Fruit fly (Drosophila melanogaster) whole organism, embryonic: ENCODE data around the gene CG11970.

ENCODE experiments used
- BtbVII ChIP-seq: fragments of 200-800 bp; sonication (Bioruptor generic); optimal IDR thresholded peaks from 3 replicates; lab custom pipeline; 2017; ENCODE audit warnings: missing biosample characterization, mild to moderate bottlenecking, missing genetic modification characterization
- CG10565 ChIP-seq: fragments of 200-800 bp; sonication (Bioruptor generic); optimal IDR thresholded peaks from 3 replicates; lab custom pipeline; 2016; ENCODE audit warnings: missing biosample characterization, mild to moderate bottlenecking, missing genetic modification characterization
- CG11247 ChIP-seq: fragments of 200-800 bp; sonication (Bioruptor generic); IDR thresholded peaks from 2 replicates; pipeline ENCODE4 v1.3.6; 2022; ENCODE audit warnings: missing biosample characterization, missing genetic modification characterization
- CG11398 ChIP-seq: fragments of 200-800 bp; sonication (Bioruptor generic); optimal IDR thresholded peaks from 2 replicates; lab custom pipeline; 2016; ENCODE audit warnings: missing biosample characterization, missing genetic modification characterization
- CG11723 ChIP-seq: fragments of 200-800 bp; sonication (Bioruptor generic); optimal IDR thresholded peaks from 2 replicates; lab custom pipeline; 2017; ENCODE audit warnings: missing biosample characterization, mild to moderate bottlenecking, missing genetic modification characterization
- CG12071 ChIP-seq: fragments of 200-800 bp; sonication (Bioruptor generic); optimal IDR thresholded peaks from 3 replicates; lab custom pipeline; 2018; ENCODE audit warnings: missing biosample characterization, mild to moderate bottlenecking, missing genetic modification characterization
- CG14667 ChIP-seq: fragments of 200-800 bp; sonication (Bioruptor generic); IDR thresholded peaks from 2 replicates; pipeline ENCODE4 v1.3.6; 2022; ENCODE audit warnings: missing biosample characterization, missing genetic modification characterization
- CG1602 ChIP-seq: fragments of 200-800 bp; sonication (Bioruptor generic); optimal IDR thresholded peaks from 3 replicates; lab custom pipeline; 2016; ENCODE audit warnings: missing biosample characterization, missing genetic modification characterization
- CG16779 ChIP-seq: fragments of 200-800 bp; sonication (Bioruptor generic); IDR thresholded peaks from 2 replicates; pipeline ENCODE4 v1.3.6; 2022; ENCODE audit warnings: missing biosample characterization, missing genetic modification characterization
- CG1832 ChIP-seq: fragments of 200-800 bp; sonication (Bioruptor generic); optimal IDR thresholded peaks from 2 replicates; lab custom pipeline; 2017; ENCODE audit warnings: missing biosample characterization, mild to moderate bottlenecking, missing genetic modification characterization, inconsistent platforms
- CG18599 ChIP-seq: fragments of 200-800 bp; sonication (Bioruptor generic); optimal IDR thresholded peaks from 3 replicates; lab custom pipeline; 2017; ENCODE audit warnings: missing biosample characterization, missing genetic modification characterization, mild to moderate bottlenecking, moderate library complexity, missing genetic modification reagents
- CG2129 ChIP-seq: fragments of 200-800 bp; sonication (Bioruptor generic); IDR thresholded peaks from 2 replicates; pipeline ENCODE4 v1.3.6; 2022; ENCODE audit warnings: missing biosample characterization, missing genetic modification characterization; ENCODE audit not compliant: partially characterized antibody
- CG30020 ChIP-seq: fragments of 200-800 bp; optimal IDR thresholded peaks from 2 replicates; lab custom pipeline; 2019; ENCODE audit warnings: missing biosample characterization, mild to moderate bottlenecking, missing genetic modification characterization, moderate library complexity
- CG3065 ChIP-seq: fragments of 200-800 bp; sonication (Bioruptor generic); optimal IDR thresholded peaks from 2 replicates; lab custom pipeline; 2016; ENCODE audit warnings: missing biosample characterization, missing genetic modification characterization
- CG3163 ChIP-seq: fragments of 200-800 bp; sonication (Bioruptor generic); optimal IDR thresholded peaks from 3 replicates; lab custom pipeline; 2016; ENCODE audit warnings: missing biosample characterization, missing genetic modification characterization
- CG32532 ChIP-seq: fragments of 200-800 bp; sonication (Bioruptor generic); IDR thresholded peaks from 2 replicates; pipeline ENCODE4 v1.3.6; 2022; ENCODE audit warnings: missing biosample characterization, missing genetic modification characterization
- CG33557 ChIP-seq: fragments of 200-800 bp; sonication (Bioruptor generic); optimal IDR thresholded peaks from 2 replicates; lab custom pipeline; 2019; ENCODE audit warnings: missing biosample characterization, mild to moderate bottlenecking, missing genetic modification characterization, moderate library complexity
- CG4282 ChIP-seq: fragments of 200-800 bp; sonication (Bioruptor generic); optimal IDR thresholded peaks from 2 replicates; lab custom pipeline; 2016; ENCODE audit warnings: missing biosample characterization, missing genetic modification characterization
- CG5180 ChIP-seq: fragments of 200-800 bp; sonication (Bioruptor generic); optimal IDR thresholded peaks from 3 replicates; lab custom pipeline; 2017; ENCODE audit warnings: missing biosample characterization, missing genetic modification characterization, mild to moderate bottlenecking, moderate library complexity, missing genetic modification reagents
- CG7839 ChIP-seq: fragments of 200-800 bp; sonication (Bioruptor generic); optimal IDR thresholded peaks from 3 replicates; lab custom pipeline; 2018; ENCODE audit warnings: missing biosample characterization, mild to moderate bottlenecking, missing genetic modification characterization, moderate library complexity
- CG8089 ChIP-seq: fragments of 200-800 bp; sonication (Bioruptor generic); optimal IDR thresholded peaks from 3 replicates; lab custom pipeline; 2016; ENCODE audit warnings: missing biosample characterization, missing genetic modification characterization
- CG9609 ChIP-seq: fragments of 200-800 bp; sonication (Bioruptor generic); optimal IDR thresholded peaks from 3 replicates; lab custom pipeline; 2016; ENCODE audit warnings: missing biosample characterization, missing genetic modification characterization
- CG9797 ChIP-seq: fragments of 200-800 bp; sonication (Bioruptor generic); optimal IDR thresholded peaks from 3 replicates; lab custom pipeline; 2018; ENCODE audit warnings: missing biosample characterization, mild to moderate bottlenecking, missing genetic modification characterization
- D19B ChIP-seq: fragments of 200-800 bp; sonication (Bioruptor generic); optimal IDR thresholded peaks from 2 replicates; lab custom pipeline; 2017; ENCODE audit warnings: missing biosample characterization, mild to moderate bottlenecking, missing genetic modification characterization
- E2f2 ChIP-seq: fragments of 200-800 bp; sonication (Bioruptor generic); IDR thresholded peaks from 2 replicates; pipeline ENCODE4 v1.3.6; 2022; ENCODE audit warnings: missing biosample characterization, missing genetic modification characterization
- Kr ChIP-seq: fragments of 200-800 bp; sonication (Bioruptor generic); optimal IDR thresholded peaks from 2 replicates; lab custom pipeline; 2017; ENCODE audit warnings: missing biosample characterization, mild to moderate bottlenecking, missing genetic modification characterization
- Lim3 ChIP-seq: fragments of 200-800 bp; sonication (Bioruptor generic); IDR thresholded peaks from 2 replicates; pipeline ENCODE4 v1.3.6; 2022; ENCODE audit warnings: missing biosample characterization, missing genetic modification characterization
- MBD-R2 ChIP-seq: fragments of 200-800 bp; sonication (Bioruptor generic); IDR thresholded peaks from 2 replicates; pipeline ENCODE4 v1.3.6; 2022; ENCODE audit warnings: missing biosample characterization, missing genetic modification characterization
- MTF-1 ChIP-seq: fragments of 200-800 bp; sonication (Bioruptor generic); optimal IDR thresholded peaks from 2 replicates; lab custom pipeline; 2018; ENCODE audit warnings: missing biosample characterization, mild to moderate bottlenecking, missing genetic modification characterization, borderline replicate concordance
- Max ChIP-seq: fragments of 200-800 bp; sonication (Bioruptor generic); optimal IDR thresholded peaks from 2 replicates; lab custom pipeline; 2016; ENCODE audit warnings: missing biosample characterization, mild to moderate bottlenecking, missing genetic modification characterization
- NC2β ChIP-seq: fragments of 200-800 bp; sonication (Bioruptor generic); optimal IDR thresholded peaks from 2 replicates; lab custom pipeline; 2016; ENCODE audit warnings: missing biosample characterization, missing genetic modification characterization
- Oaz ChIP-seq: fragments of 200-800 bp; sonication (Bioruptor generic); IDR thresholded peaks from 2 replicates; pipeline ENCODE4 v1.3.6; 2022; ENCODE audit warnings: missing biosample characterization, missing genetic modification characterization
- Sin3A ChIP-seq: fragments of >200 bp; optimal IDR thresholded peaks from 2 replicates; lab custom pipeline; 2018
- Six4 ChIP-seq: fragments of 200-800 bp; sonication (Bioruptor generic); optimal IDR thresholded peaks from 2 replicates; lab custom pipeline; 2016; ENCODE audit warnings: missing biosample characterization, missing genetic modification characterization
- ase ChIP-seq: fragments of 200-800 bp; sonication (Bioruptor generic); IDR thresholded peaks from 3 replicates; pipeline ENCODE4 v1.3.6; 2022; ENCODE audit warnings: missing biosample characterization, missing genetic modification characterization
- az2 ChIP-seq: fragments of 200-800 bp; sonication (Bioruptor generic); optimal IDR thresholded peaks from 3 replicates; lab custom pipeline; 2016; ENCODE audit warnings: missing biosample characterization, missing genetic modification characterization
- bbx ChIP-seq: fragments of 200-800 bp; sonication (Bioruptor generic); IDR thresholded peaks from 2 replicates; pipeline ENCODE4 v1.3.6; 2022; ENCODE audit warnings: missing biosample characterization, missing genetic modification characterization; ENCODE audit not compliant: partially characterized antibody
- br ChIP-seq: fragments of >200 bp; optimal IDR thresholded peaks from 2 replicates; lab custom pipeline; 2017
- dysf ChIP-seq: fragments of 200-800 bp; sonication (Bioruptor generic); IDR thresholded peaks from 3 replicates; pipeline ENCODE4 v1.3.6; 2022; ENCODE audit warnings: missing biosample characterization, missing genetic modification characterization
- esg ChIP-seq: fragments of 200-800 bp; sonication (Bioruptor generic); conservative IDR thresholded peaks from 2 replicates; pipeline ENCODE4 v1.3.6; 2022; ENCODE audit warnings: missing biosample characterization, missing genetic modification characterization
- ewg ChIP-seq: fragments of 200-800 bp; sonication (Bioruptor generic); optimal IDR thresholded peaks from 3 replicates; lab custom pipeline; 2017; ENCODE audit warnings: mild to moderate bottlenecking, missing biosample characterization, missing genetic modification reagents, missing genetic modification characterization
- ftz-f1 ChIP-seq: fragments of 200-800 bp; sonication (Bioruptor generic); optimal IDR thresholded peaks from 2 replicates; lab custom pipeline; 2016; ENCODE audit warnings: missing biosample characterization, missing genetic modification characterization
- hth ChIP-seq: fragments of >200 bp; optimal IDR thresholded peaks from 2 replicates; lab custom pipeline; 2017; ENCODE audit warnings: inconsistent platforms
- jumu ChIP-seq: fragments of 200-800 bp; sonication (Bioruptor generic); optimal IDR thresholded peaks from 3 replicates; lab custom pipeline; 2016; ENCODE audit warnings: missing biosample characterization, missing genetic modification characterization
- klu ChIP-seq: fragments of 200-800 bp; sonication (Bioruptor generic); IDR thresholded peaks from 2 replicates; pipeline ENCODE4 v1.3.6; 2022; ENCODE audit warnings: missing biosample characterization, missing genetic modification characterization
- lab ChIP-seq: fragments of 200-800 bp; sonication (Bioruptor generic); optimal IDR thresholded peaks from 3 replicates; lab custom pipeline; 2017; ENCODE audit warnings: missing biosample characterization, missing genetic modification characterization, mild to moderate bottlenecking, moderate library complexity, missing genetic modification reagents
- mld ChIP-seq: fragments of 200-800 bp; sonication (Bioruptor generic); IDR thresholded peaks from 3 replicates; pipeline ENCODE4 v1.3.6; 2022; ENCODE audit warnings: missing biosample characterization, missing genetic modification characterization; ENCODE audit not compliant: partially characterized antibody
- pan ChIP-seq, 4 experiments: fragments of >200 bp in 3 of 4; fragments of 200-800 bp in 1 of 4; sonication (Bioruptor generic) in 1 of 4; optimal IDR thresholded peaks in 3 of 4; IDR thresholded peaks in 1 of 4; 2 replicates each; pipeline versions ENCODE4 v1.3.6 to Lab custom; 2017 to 2022; ENCODE audit warnings: missing biosample characterization in 2 of 4, missing genetic modification characterization in 2 of 4, mixed read lengths in 1 of 4
- peb ChIP-seq: fragments of 200-800 bp; sonication (Bioruptor generic); IDR thresholded peaks from 2 replicates; pipeline ENCODE4 v1.3.6; 2022; ENCODE audit warnings: missing biosample characterization, missing genetic modification characterization
- ranshi ChIP-seq: fragments of 200-800 bp; sonication (Bioruptor generic); IDR thresholded peaks from 2 replicates; pipeline ENCODE4 v1.3.6; 2022; ENCODE audit warnings: missing biosample characterization, missing genetic modification characterization
- ssp ChIP-seq: fragments of 200-800 bp; sonication (Bioruptor generic); IDR thresholded peaks from 2 replicates; pipeline ENCODE4 v1.3.6; 2022; ENCODE audit warnings: missing biosample characterization, missing genetic modification characterization
- tin ChIP-seq: fragments of 200-800 bp; sonication (Bioruptor generic); optimal IDR thresholded peaks from 3 replicates; lab custom pipeline; 2016; ENCODE audit warnings: missing biosample characterization, missing genetic modification characterization

CG11970 gene

dm6 chr3R:9003600-9004223, 19.2 kb downstream of the CG11970 start, which contains the start of the genes CG31100 and CG11980 (continued):
- TF ChIP-seq Max (GFP tag; lab: Kevin White, UChicago): peak; percentile 13
- TF ChIP-seq jumu (GFP tag; lab: Kevin White, UChicago): no peak
- no peak for TF ChIP-seq Oaz
- peak; percentile 45; the same call in 1 of the 2 replicates for TF ChIP-seq CG2129 (GFP tag; lab: Robert Waterston, UW)
- TF ChIP-seq Kr: no peak
- no peak for TF ChIP-seq CG1602 (GFP tag; lab: Kevin White, UChicago)
- peak; percentile 74 for TF ChIP-seq E2f2
- TF ChIP-seq Sin3A: peak; percentile 13
- TF ChIP-seq Six4 (GFP tag; lab: Kevin White, UChicago): no peak
- no peak for TF ChIP-seq CG18599 (GFP tag; lab: Kevin White, UChicago)
- peak; percentile 12 for TF ChIP-seq CG9797
- no peak for TF ChIP-seq CG1832 (GFP tag; lab: Kevin White, UChicago)
- TF ChIP-seq ftz-f1 (GFP tag; lab: Kevin White, UChicago): no peak
- no peak for TF ChIP-seq hth
- no peak for TF ChIP-seq CG33557 (GFP tag; lab: Kevin White, UChicago)
- TF ChIP-seq CG8089 (GFP tag; lab: Kevin White, UChicago): no peak
- no peak for TF ChIP-seq BtbVII (GFP tag; lab: Kevin White, UChicago)
- no peak for TF ChIP-seq ewg (GFP tag; lab: Kevin White, UChicago)
- TF ChIP-seq tin (GFP tag; lab: Kevin White, UChicago): no peak
- TF ChIP-seq az2 (GFP tag; lab: Kevin White, UChicago): no peak
- TF ChIP-seq CG9609 (GFP tag; lab: Kevin White, UChicago): no peak
- no peak for TF ChIP-seq CG7839 (tag; lab: Kevin White, UChicago)
- no peak for TF ChIP-seq CG11723 (GFP tag; lab: Kevin White, UChicago)
- TF ChIP-seq CG11398 (GFP tag; lab: Kevin White, UChicago): no peak
- no peak for TF ChIP-seq CG32532 (GFP tag; lab: Robert Waterston, UW)
- TF ChIP-seq CG10565 (GFP tag; lab: Kevin White, UChicago): no peak
- TF ChIP-seq CG30020 (tag; lab: Kevin White, UChicago): no peak
- TF ChIP-seq dysf (GFP tag; lab: Robert Waterston, UW): no peak
- no peak for TF ChIP-seq mld (GFP tag; lab: Robert Waterston, UW)
- no peak for TF ChIP-seq lab (GFP tag; lab: Kevin White, UChicago)
- no peak for TF ChIP-seq CG3065 (GFP tag; lab: Kevin White, UChicago)
- TF ChIP-seq CG14667 (GFP tag; lab: Robert Waterston, UW): no peak
- no peak for TF ChIP-seq MTF-1 (GFP tag; lab: Kevin White, UChicago)
- TF ChIP-seq CG4282: no peak
- peak; percentile 18 for TF ChIP-seq NC2β
- no peak for TF ChIP-seq br (lab: Kevin White, UChicago)
- TF ChIP-seq CG11247: no peak
- no peak for TF ChIP-seq klu (GFP tag; lab: Robert Waterston, UW)
- no peak for TF ChIP-seq Lim3 (GFP tag; lab: Robert Waterston, UW)
- no peak for TF ChIP-seq CG12071 (GFP tag; lab: Kevin White, UChicago)
- TF ChIP-seq MBD-R2 (GFP tag; lab: Robert Waterston, UW): peak; percentile 46
- no peak for TF ChIP-seq D19B (GFP tag; lab: Kevin White, UChicago)
- TF ChIP-seq CG16779 (GFP tag; lab: Robert Waterston, UW): no peak
- TF ChIP-seq pan (optimal IDR thresholded peaks at IDR 0.05; lab: Kevin White, UChicago): no peak
- no peak for TF ChIP-seq pan (GFP tag; optimal IDR thresholded peaks at IDR 0.05 in 1 of 2, IDR thresholded peaks at IDR 0.05 in 1 of 2)
- peak; percentile 75 for TF ChIP-seq bbx
- no peak for TF ChIP-seq esg
- no peak for TF ChIP-seq ranshi (GFP tag; lab: Robert Waterston, UW)
- no peak for TF ChIP-seq ase (GFP tag; lab: Robert Waterston, UW)
- TF ChIP-seq CG3163 (GFP tag; lab: Kevin White, UChicago): no peak
- no peak for TF ChIP-seq peb (GFP tag; lab: Robert Waterston, UW)
- TF ChIP-seq ssp: no peak
- TF ChIP-seq CG5180: no peak
